Worm (Caenorhabditis elegans) whole organism, L4 larva: ENCODE data around the gene C23H3.5.

Experiments
- F10B5.3 ChIP-seq: sonication (generic microtip); optimal IDR thresholded peaks from 2 replicates; lab custom pipeline; 2016; ENCODE audit warnings: mild to moderate bottlenecking, missing genetic modification characterization, missing compliant biosample characterization
- aha-1 ChIP-seq: fragments of 150-350 bp; peaks from one replicate; lab custom pipeline; 2014; ENCODE audit warnings: missing biosample characterization, missing genetic modification characterization
- ceh-28 ChIP-seq: fragments of 150-350 bp; optimal IDR thresholded peaks from 2 replicates; lab custom pipeline; 2014; ENCODE audit warnings: missing biosample characterization, missing genetic modification reagents, missing genetic modification characterization
- ceh-82 ChIP-seq: sonication (generic microtip); optimal IDR thresholded peaks from 2 replicates; lab custom pipeline; 2017; ENCODE audit warnings: missing biosample characterization, missing genetic modification characterization
- daf-8 ChIP-seq: fragments of 200-800 bp; sonication (Bioruptor generic); IDR thresholded peaks from 2 replicates; pipeline ENCODE4 v1.3.6; 2022; ENCODE audit warnings: missing genetic modification characterization, missing compliant biosample characterization
- dmd-9 ChIP-seq: fragments of 200-800 bp; sonication (Bioruptor generic); IDR thresholded peaks from 2 replicates; pipeline ENCODE4 v1.3.6; 2022; ENCODE audit warnings: missing genetic modification reagents, missing genetic modification characterization, missing compliant biosample characterization
- madf-5 ChIP-seq, 2 experiments: fragments of 200-800 bp; sonication (Bioruptor generic); IDR thresholded peaks; 2 replicates each; pipeline ENCODE4 v1.3.6; 2022; ENCODE audit warnings: missing compliant biosample characterization in 2 of 2, missing genetic modification characterization in 2 of 2
- nhr-11 ChIP-seq: fragments of 150-350 bp; optimal IDR thresholded peaks from 2 replicates; lab custom pipeline; 2014; ENCODE audit warnings: missing biosample characterization, missing genetic modification characterization
- nhr-25 ChIP-seq: sonication (generic microtip); optimal IDR thresholded peaks from 2 replicates; lab custom pipeline; 2017; ENCODE audit warnings: missing genetic modification characterization, mild to moderate bottlenecking, missing compliant biosample characterization, antibody characterized with exemption, moderate library complexity, borderline replicate concordance; ENCODE audit not compliant: insufficient read depth
- nhr-77 ChIP-seq: fragments of 150-350 bp; optimal IDR thresholded peaks from 2 replicates; lab custom pipeline; 2014; ENCODE audit warnings: missing biosample characterization, missing genetic modification characterization
- snpc-1.2 ChIP-seq: fragments of 200-800 bp; sonication (Bioruptor generic); IDR thresholded peaks from 2 replicates; pipeline ENCODE4 v1.3.6; 2022; ENCODE audit warnings: missing genetic modification reagents, missing genetic modification characterization, missing compliant biosample characterization
- unc-130 ChIP-seq: sonication (generic microtip); optimal IDR thresholded peaks from 2 replicates; lab custom pipeline; 2016; ENCODE audit warnings: missing genetic modification reagents, missing genetic modification characterization, missing compliant biosample characterization
- ztf-11 ChIP-seq: fragments of 150-350 bp; optimal IDR thresholded peaks from 2 replicates; lab custom pipeline; 2014; ENCODE audit warnings: missing biosample characterization, missing genetic modification characterization

- TF ChIP-seq snpc-1.2 (GFP tag; lab: Robert Waterston, UW) (no peak), madf-5 (GFP tag; IDR thresholded peaks at IDR 0.05; lab: Robert Waterston, UW) (no peak), ceh-28 (tag; lab: Kevin White, UChicago) (no peak), aha-1 (tag; lab: Kevin White, UChicago) (no peak), nhr-25 (no peak), ztf-11 (tag; lab: Kevin White, UChicago) (no peak), dmd-9 (GFP tag; lab: Robert Waterston, UW) (no peak), F10B5.3 (tag; lab: Kevin White, UChicago) (no peak), nhr-11 (tag; lab: Kevin White, UChicago) (no peak), daf-8 (GFP tag; lab: Robert Waterston, UW) (no peak), ceh-82 (tag; lab: Kevin White, UChicago) (no peak), nhr-77 (tag; lab: Kevin White, UChicago) (no peak), unc-130 (no peak)
Measured at ce11 chrII:97992-98763, 50.8 kb downstream of the C23H3.5 start, which contains the start of the genes luc-7L3 and sftb-6.
